Fruit fly (Drosophila melanogaster) whole organism, embryonic: ENCODE data around the gene CG12118.

Experiments used
- Abd-B ChIP-seq: fragments of 200-800 bp; sonication (Bioruptor generic); optimal IDR thresholded peaks from 2 replicates; lab custom pipeline; 2018; ENCODE audit warnings: missing biosample characterization, mild to moderate bottlenecking, missing genetic modification characterization, moderate library complexity
- Antp ChIP-seq: fragments of 200-800 bp; sonication (Bioruptor generic); optimal IDR thresholded peaks from 3 replicates; lab custom pipeline; 2016; ENCODE audit warnings: missing biosample characterization, missing genetic modification characterization
- Bgb ChIP-seq: fragments of 200-800 bp; sonication (Bioruptor generic); IDR thresholded peaks from 2 replicates; pipeline ENCODE4 v1.3.6; 2022; ENCODE audit warnings: missing biosample characterization, missing genetic modification characterization; ENCODE audit not compliant: partially characterized antibody
- CG10462 ChIP-seq: fragments of 200-800 bp; sonication (Bioruptor generic); optimal IDR thresholded peaks from 2 replicates; lab custom pipeline; 2016; ENCODE audit warnings: missing biosample characterization, missing genetic modification characterization
- CG10959 ChIP-seq: fragments of 200-800 bp; sonication (Bioruptor generic); IDR thresholded peaks from 2 replicates; pipeline ENCODE4 v1.3.6; 2022; ENCODE audit warnings: missing biosample characterization, missing genetic modification characterization
- CG11504 ChIP-seq: fragments of 200-800 bp; sonication (Bioruptor generic); optimal IDR thresholded peaks from 3 replicates; lab custom pipeline; 2019; ENCODE audit warnings: missing biosample characterization, mild to moderate bottlenecking, missing genetic modification characterization, moderate library complexity
- CG12071 ChIP-seq: fragments of 200-800 bp; sonication (Bioruptor generic); optimal IDR thresholded peaks from 3 replicates; lab custom pipeline; 2018; ENCODE audit warnings: missing biosample characterization, mild to moderate bottlenecking, missing genetic modification characterization
- CG12391 ChIP-seq: fragments of 200-800 bp; sonication (Bioruptor generic); optimal IDR thresholded peaks from 3 replicates; lab custom pipeline; 2018; ENCODE audit warnings: missing biosample characterization, mild to moderate bottlenecking, missing genetic modification characterization, moderate library complexity
- CG12769 ChIP-seq: fragments of 200-800 bp; sonication (Bioruptor generic); optimal IDR thresholded peaks from 2 replicates; lab custom pipeline; 2019; ENCODE audit warnings: missing biosample characterization, mild to moderate bottlenecking, missing genetic modification characterization, moderate library complexity
- CG16863 ChIP-seq: fragments of 200-800 bp; sonication (Bioruptor generic); optimal IDR thresholded peaks from 3 replicates; lab custom pipeline; 2016; ENCODE audit warnings: missing biosample characterization, missing genetic modification characterization
- CG17829 ChIP-seq: fragments of 200-800 bp; optimal IDR thresholded peaks from 2 replicates; lab custom pipeline; 2019; ENCODE audit warnings: missing biosample characterization, mild to moderate bottlenecking, missing genetic modification characterization, moderate library complexity
- CG18476 ChIP-seq: fragments of 200-800 bp; sonication (Bioruptor generic); optimal IDR thresholded peaks from 2 replicates; lab custom pipeline; 2016; ENCODE audit warnings: missing biosample characterization, mild to moderate bottlenecking, missing genetic modification characterization
- CG18599 ChIP-seq: fragments of 200-800 bp; sonication (Bioruptor generic); optimal IDR thresholded peaks from 3 replicates; lab custom pipeline; 2017; ENCODE audit warnings: missing biosample characterization, missing genetic modification characterization, mild to moderate bottlenecking, moderate library complexity, missing genetic modification reagents
- CG18764 ChIP-seq: fragments of 200-800 bp; sonication (Bioruptor generic); optimal IDR thresholded peaks from 3 replicates; lab custom pipeline; 2016; ENCODE audit warnings: missing biosample characterization, missing genetic modification characterization
- CG2202 ChIP-seq: fragments of 200-800 bp; sonication (Bioruptor generic); optimal IDR thresholded peaks from 2 replicates; lab custom pipeline; 2018; ENCODE audit warnings: missing biosample characterization, mild to moderate bottlenecking, missing genetic modification characterization
- CG2889 ChIP-seq: fragments of 200-800 bp; sonication (Bioruptor generic); IDR thresholded peaks from 3 replicates; pipeline ENCODE4 v1.3.6; 2022; ENCODE audit warnings: missing biosample characterization, missing genetic modification characterization
- CG33213 ChIP-seq: fragments of 200-800 bp; sonication (Bioruptor generic); optimal IDR thresholded peaks from 3 replicates; lab custom pipeline; 2016; ENCODE audit warnings: missing biosample characterization, missing genetic modification characterization
- CG3726 ChIP-seq: fragments of 200-800 bp; sonication (Bioruptor generic); IDR thresholded peaks from 3 replicates; pipeline ENCODE4, ENCODE4 v1.3.6; 2022; ENCODE audit warnings: missing biosample characterization, missing genetic modification characterization
- CG4328 ChIP-seq: fragments of 200-800 bp; sonication (Bioruptor generic); optimal IDR thresholded peaks from 3 replicates; lab custom pipeline; 2017; ENCODE audit warnings: missing biosample characterization, missing genetic modification reagents, missing genetic modification characterization
- CG6813 ChIP-seq: fragments of 200-800 bp; sonication (Bioruptor generic); optimal IDR thresholded peaks from 2 replicates; lab custom pipeline; 2017; ENCODE audit warnings: missing biosample characterization, missing genetic modification characterization, mild to moderate bottlenecking, moderate library complexity, missing genetic modification reagents
- CG7372 ChIP-seq: fragments of 200-800 bp; sonication (Bioruptor generic); IDR thresholded peaks from 2 replicates; pipeline ENCODE4 v1.3.6; 2022; ENCODE audit warnings: missing biosample characterization, missing genetic modification characterization
- CG9797 ChIP-seq: fragments of 200-800 bp; sonication (Bioruptor generic); optimal IDR thresholded peaks from 3 replicates; lab custom pipeline; 2018; ENCODE audit warnings: missing biosample characterization, mild to moderate bottlenecking, missing genetic modification characterization
- Dek ChIP-seq: fragments of 200-800 bp; sonication (Bioruptor generic); optimal IDR thresholded peaks from 3 replicates; lab custom pipeline; 2019; ENCODE audit warnings: missing biosample characterization, mild to moderate bottlenecking, missing genetic modification characterization, moderate library complexity
- E2f2 ChIP-seq: fragments of 200-800 bp; sonication (Bioruptor generic); IDR thresholded peaks from 2 replicates; pipeline ENCODE4 v1.3.6; 2022; ENCODE audit warnings: missing biosample characterization, missing genetic modification characterization
- Fer1 ChIP-seq: fragments of 200-800 bp; sonication (Bioruptor generic); optimal IDR thresholded peaks from 2 replicates; lab custom pipeline; 2017; ENCODE audit warnings: missing biosample characterization, mild to moderate bottlenecking, missing genetic modification characterization
- HLHmδ ChIP-seq: fragments of 200-800 bp; sonication (Bioruptor generic); optimal IDR thresholded peaks from 2 replicates; lab custom pipeline; 2018; ENCODE audit warnings: missing biosample characterization, mild to moderate bottlenecking, missing genetic modification characterization, moderate library complexity
- HmgZ ChIP-seq: fragments of 200-800 bp; sonication (Bioruptor generic); optimal IDR thresholded peaks from 2 replicates; lab custom pipeline; 2018; ENCODE audit warnings: missing biosample characterization, mild to moderate bottlenecking, missing genetic modification characterization
- Hr3 ChIP-seq: fragments of 200-800 bp; sonication (Bioruptor generic); optimal IDR thresholded peaks from 3 replicates; lab custom pipeline; 2016; ENCODE audit warnings: missing biosample characterization, missing genetic modification characterization
- Hr39 ChIP-seq: fragments of >200 bp; optimal IDR thresholded peaks from 2 replicates; lab custom pipeline; 2017
- Lpt ChIP-seq: fragments of >200 bp; optimal IDR thresholded peaks from 2 replicates; lab custom pipeline; 2018; ENCODE audit warnings: missing biosample characterization, missing genetic modification characterization
- Nf-YC ChIP-seq: fragments of 200-800 bp; optimal IDR thresholded peaks from 3 replicates; lab custom pipeline; 2019; ENCODE audit warnings: missing biosample characterization, mild to moderate bottlenecking, missing genetic modification characterization, moderate library complexity
- Opbp ChIP-seq: fragments of 200-800 bp; sonication (Bioruptor generic); IDR thresholded peaks from 3 replicates; pipeline ENCODE4 v1.3.6; 2022; ENCODE audit warnings: missing biosample characterization, missing genetic modification characterization; ENCODE audit not compliant: partially characterized antibody
- Sin3A ChIP-seq: fragments of >200 bp; optimal IDR thresholded peaks from 2 replicates; lab custom pipeline; 2018
- Sox100B ChIP-seq: fragments of 200-800 bp; sonication (Bioruptor generic); optimal IDR thresholded peaks from 3 replicates; lab custom pipeline; 2018; ENCODE audit warnings: missing biosample characterization, mild to moderate bottlenecking, missing genetic modification characterization
- Stat92E ChIP-seq, 3 experiments: fragments of >200 bp in 2 of 3; fragments of 200-800 bp in 1 of 3; sonication (Bioruptor generic) in 1 of 3; optimal IDR thresholded peaks; 2 replicates each; lab custom pipeline; 2017 to 2019; ENCODE audit warnings: missing biosample characterization in 3 of 3, missing genetic modification characterization in 3 of 3, mild to moderate bottlenecking in 1 of 3, moderate library complexity in 1 of 3
- bcd ChIP-seq: fragments of 200-800 bp; sonication (Bioruptor generic); optimal IDR thresholded peaks from 2 replicates; lab custom pipeline; 2017; ENCODE audit warnings: missing biosample characterization, mild to moderate bottlenecking, missing genetic modification characterization
- crc ChIP-seq: fragments of 200-800 bp; sonication (Bioruptor generic); optimal IDR thresholded peaks from 2 replicates; lab custom pipeline; 2016; ENCODE audit warnings: missing biosample characterization, missing genetic modification characterization
- dimm ChIP-seq: fragments of 200-800 bp; sonication (Bioruptor generic); IDR thresholded peaks from 2 replicates; pipeline ENCODE4 v1.3.6; 2022; ENCODE audit warnings: missing biosample characterization, missing genetic modification characterization
- dmrt11E ChIP-seq: fragments of 200-800 bp; sonication (Bioruptor generic); optimal IDR thresholded peaks from 3 replicates; lab custom pipeline; 2018; ENCODE audit warnings: missing biosample characterization, mild to moderate bottlenecking, missing genetic modification characterization, moderate library complexity
- gem ChIP-seq: fragments of 200-800 bp; sonication (Bioruptor generic); optimal IDR thresholded peaks from 2 replicates; lab custom pipeline; 2019; ENCODE audit warnings: missing biosample characterization, mild to moderate bottlenecking, missing genetic modification characterization, moderate library complexity
- gro ChIP-seq: fragments of 200-800 bp; sonication (Bioruptor generic); optimal IDR thresholded peaks from 2 replicates; lab custom pipeline; 2016; ENCODE audit warnings: missing biosample characterization, missing genetic modification characterization
- hbn ChIP-seq: fragments of 200-800 bp; sonication (Bioruptor generic); IDR thresholded peaks from 2 replicates; pipeline ENCODE4 v1.3.6; 2022; ENCODE audit warnings: missing biosample characterization, missing genetic modification characterization; ENCODE audit not compliant: partially characterized antibody
- klu ChIP-seq: fragments of 200-800 bp; sonication (Bioruptor generic); IDR thresholded peaks from 2 replicates; pipeline ENCODE4 v1.3.6; 2022; ENCODE audit warnings: missing biosample characterization, missing genetic modification characterization
- nom ChIP-seq: fragments of 200-800 bp; sonication (Bioruptor generic); optimal IDR thresholded peaks from 2 replicates; lab custom pipeline; 2017; ENCODE audit warnings: missing biosample characterization, missing genetic modification characterization, mild to moderate bottlenecking, moderate library complexity, missing genetic modification reagents
- repo ChIP-seq: fragments of 200-800 bp; sonication (Bioruptor generic); optimal IDR thresholded peaks from 2 replicates; lab custom pipeline; 2016; ENCODE audit warnings: missing biosample characterization, missing genetic modification characterization
- slou ChIP-seq: fragments of 200-800 bp; sonication (Bioruptor generic); optimal IDR thresholded peaks from 3 replicates; lab custom pipeline; 2016; ENCODE audit warnings: missing biosample characterization, missing genetic modification characterization
- stwl ChIP-seq: fragments of 200-800 bp; sonication (Bioruptor generic); optimal IDR thresholded peaks from 3 replicates; lab custom pipeline; 2018; ENCODE audit warnings: missing biosample characterization, mild to moderate bottlenecking, missing genetic modification characterization, moderate library complexity
- tna ChIP-seq: fragments of 200-800 bp; sonication (Bioruptor generic); IDR thresholded peaks from 2 replicates; pipeline ENCODE4 v1.3.6; 2022; ENCODE audit warnings: missing biosample characterization, missing genetic modification characterization; ENCODE audit not compliant: partially characterized antibody
- vfl ChIP-seq: fragments of 200-800 bp; sonication (Bioruptor generic); optimal IDR thresholded peaks from 2 replicates; lab custom pipeline; 2016; ENCODE audit warnings: missing biosample characterization, missing genetic modification characterization
- yki ChIP-seq: fragments of >200 bp; optimal IDR thresholded peaks from 3 replicates; lab custom pipeline; 2018
- zf30C ChIP-seq: fragments of 200-800 bp; sonication (Bioruptor generic); optimal IDR thresholded peaks from 3 replicates; lab custom pipeline; 2018; ENCODE audit warnings: missing biosample characterization, mild to moderate bottlenecking, missing genetic modification characterization

CG12118 gene

DNA sequence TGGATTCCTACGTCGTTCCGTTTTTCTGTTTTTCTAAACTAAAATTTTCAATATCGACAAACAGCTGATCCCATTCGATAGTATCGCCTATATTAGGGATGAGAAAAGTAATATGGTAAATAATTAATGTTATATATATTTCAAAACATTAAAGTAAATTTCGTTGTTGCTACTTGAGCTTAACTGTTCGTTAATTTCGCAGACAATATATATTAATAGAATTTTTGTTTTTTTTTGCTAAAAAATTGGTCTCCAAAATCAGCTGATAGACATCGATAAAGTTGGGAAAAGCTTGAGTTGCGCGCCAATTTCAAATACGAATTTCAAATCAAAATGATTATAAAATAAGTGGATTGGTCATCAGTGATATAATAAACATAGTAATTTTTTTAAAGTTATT lies at the start of gene CG12118 (continued):
- TF ChIP-seq CG4328, result peak; percentile 45
- no peak for TF ChIP-seq crc
- peak; percentile 84 for TF ChIP-seq Hr3 (GFP tag; lab: Kevin White, UChicago)
- TF ChIP-seq E2f2 (GFP tag; lab: Robert Waterston, UW), result peak; percentile 92
- TF ChIP-seq klu (GFP tag; lab: Robert Waterston, UW), result peak; percentile 41; the same call in 1 of the 2 replicates
- peak; percentile 58 for TF ChIP-seq bcd (GFP tag; lab: Kevin White, UChicago)
- peak; percentile 70 for TF ChIP-seq Fer1 (GFP tag; lab: Kevin White, UChicago)
- TF ChIP-seq CG6813 (GFP tag; lab: Kevin White, UChicago), result peak; percentile 17
- TF ChIP-seq Abd-B (GFP tag; lab: Kevin White, UChicago), result peak; percentile 63
- peak; percentile 72 for TF ChIP-seq CG10462 (GFP tag; lab: Kevin White, UChicago)
- TF ChIP-seq Dek, result peak; percentile 62
- TF ChIP-seq CG12391, result peak; percentile 91
- no peak for TF ChIP-seq HLHmδ (GFP tag; lab: Kevin White, UChicago)
- TF ChIP-seq CG2202, result peak; percentile 39
- peak; percentile 91 for TF ChIP-seq Bgb (GFP tag; lab: Robert Waterston, UW)
- no peak for TF ChIP-seq yki (lab: Kevin White, UChicago)
- peak; percentile 42 for TF ChIP-seq HmgZ (tag; lab: Kevin White, UChicago)
- TF ChIP-seq tna (GFP tag; lab: Robert Waterston, UW), result peak; percentile 81; the same call in 1 of the 2 replicates
- peak; percentile 84 for TF ChIP-seq CG2889 (GFP tag; lab: Robert Waterston, UW)
- peak; percentile 91 for TF ChIP-seq gem (tag; lab: Kevin White, UChicago)
- TF ChIP-seq Hr39 (lab: Kevin White, UChicago), result no peak
- peak; percentile 39; the same call in 1 of the 2 replicates for TF ChIP-seq dimm (GFP tag; lab: Robert Waterston, UW)
- peak; percentile 67 for TF ChIP-seq Sox100B
- TF ChIP-seq CG9797 (GFP tag; lab: Kevin White, UChicago), result peak; percentile 2
- no peak for TF ChIP-seq Stat92E (GFP tag; optimal IDR thresholded peaks at IDR 0.05; lab: Kevin White, UChicago)
- peak; percentile 74 for TF ChIP-seq CG17829 (tag; lab: Kevin White, UChicago)
- TF ChIP-seq Lpt (GFP tag; lab: Kevin White, UChicago), result no peak
- TF ChIP-seq Sin3A (lab: Kevin White, UChicago), result no peak
- TF ChIP-seq stwl, result peak; percentile 35
- TF ChIP-seq Nf-YC, result peak; percentile 51
- TF ChIP-seq CG18599 (GFP tag; lab: Kevin White, UChicago), result peak; percentile 72
- TF ChIP-seq gro (GFP tag; lab: Kevin White, UChicago), result peak; percentile 15
- TF ChIP-seq Antp (GFP tag; lab: Kevin White, UChicago), result no peak
- TF ChIP-seq CG7372, result peak; percentile 77
- TF ChIP-seq CG16863 (GFP tag; lab: Kevin White, UChicago), result peak; percentile 14
- TF ChIP-seq zf30C (GFP tag; lab: Kevin White, UChicago), result no peak
- TF ChIP-seq hbn, result peak; percentile 81
- no peak for TF ChIP-seq CG33213 (GFP tag; lab: Kevin White, UChicago)
- peak; percentile 70 for TF ChIP-seq slou (GFP tag; lab: Kevin White, UChicago)
- TF ChIP-seq Opbp, result peak; percentile 85
- no peak for TF ChIP-seq CG12769 (tag; lab: Kevin White, UChicago)
- no peak for TF ChIP-seq nom (GFP tag; lab: Kevin White, UChicago)
- TF ChIP-seq vfl (GFP tag; lab: Kevin White, UChicago), result peak; percentile 67
- TF ChIP-seq repo (GFP tag; lab: Kevin White, UChicago), result no peak
- peak; percentile 77 for TF ChIP-seq CG11504 (tag; lab: Kevin White, UChicago)
- TF ChIP-seq CG18764 (GFP tag; lab: Kevin White, UChicago), result peak; percentile 74
- peak; percentile 80 for TF ChIP-seq dmrt11E (tag; lab: Kevin White, UChicago)
- peak; percentile 5; the same call in 1 of the 3 replicates for TF ChIP-seq CG3726 (GFP tag; lab: Robert Waterston, UW)
- no peak for TF ChIP-seq CG12071 (GFP tag; lab: Kevin White, UChicago)
- peak; percentile 63 for TF ChIP-seq CG10959 (GFP tag; lab: Robert Waterston, UW)
- TF ChIP-seq CG18476 (GFP tag; lab: Kevin White, UChicago), result peak; percentile 73
